Worm (Caenorhabditis elegans) whole organism, L1 larva: ENCODE measurements around the gene R09H10.5.

Experiments used
- ceh-82 ChIP-seq, 3 experiments: fragments of 150-350 bp in 1 of 3; sonication (generic microtip) in 2 of 3; optimal IDR thresholded peaks; 2 replicates each; lab custom pipeline; 2014 to 2017; ENCODE audit warnings: missing biosample characterization in 3 of 3, missing genetic modification characterization in 3 of 3
- mep-1 ChIP-seq: fragments of 150-350 bp; optimal IDR thresholded peaks from 2 replicates; lab custom pipeline; 2014; ENCODE audit warnings: missing biosample characterization, missing genetic modification characterization
- nhr-28 ChIP-seq: fragments of 150-350 bp; optimal IDR thresholded peaks from 2 replicates; lab custom pipeline; 2014; ENCODE audit warnings: missing biosample characterization, missing genetic modification characterization
- unc-130 ChIP-seq: fragments of 150-350 bp; optimal IDR thresholded peaks from 2 replicates; lab custom pipeline; 2017; ENCODE audit warnings: missing biosample characterization, missing genetic modification characterization, inconsistent platforms

ce11 chrIV:10596505-10596904 is 32.1 kb downstream of the R09H10.5 start, which contains the start of gene C43F9.11:
- no peak for TF ChIP-seq mep-1 (tag; lab: Kevin White, UChicago)
- no peak for TF ChIP-seq unc-130 (tag; lab: Kevin White, UChicago)
- no peak for TF ChIP-seq ceh-82 (tag; optimal IDR thresholded peaks at IDR 0.05; lab: Kevin White, UChicago)
- no peak for TF ChIP-seq nhr-28 (tag; lab: Kevin White, UChicago)
